Worm (Caenorhabditis elegans) whole organism, L4 larva: Measurements from ENCODE around the gene K02E7.4.
"Not testable (repeated sequence)": the region's sequence is repeated elsewhere in the genome, so short reads cannot be mapped to it uniquely, and the experiment has no call there.

ENCODE experiments used
- D1046.2 ChIP-seq: fragments of 200-800 bp; sonication (Bioruptor generic); IDR thresholded peaks from 2 replicates; pipeline ENCODE4 v1.3.6; 2022; ENCODE audit warnings: missing genetic modification characterization, missing compliant biosample characterization
- F10B5.3 ChIP-seq: sonication (generic microtip); optimal IDR thresholded peaks from 2 replicates; lab custom pipeline; 2016; ENCODE audit warnings: mild to moderate bottlenecking, missing genetic modification characterization, missing compliant biosample characterization
- F37D6.2 ChIP-seq: sonication (generic microtip); optimal IDR thresholded peaks from 2 replicates; lab custom pipeline; 2016; ENCODE audit warnings: mild to moderate bottlenecking, missing genetic modification characterization, missing compliant biosample characterization
- F44E2.7 ChIP-seq: fragments of 200-800 bp; sonication (Bioruptor generic); IDR thresholded peaks from 2 replicates; pipeline ENCODE4 v2.1.2; 2022; ENCODE audit warnings: missing genetic modification characterization, missing compliant biosample characterization
- Y75B8A.6 ChIP-seq: fragments of 200-800 bp; sonication (Bioruptor generic); IDR thresholded peaks from 2 replicates; pipeline ENCODE4 v1.3.6; 2022; ENCODE audit warnings: missing genetic modification reagents, missing genetic modification characterization, missing compliant biosample characterization
- aly-2 ChIP-seq: sonication (generic microtip); optimal IDR thresholded peaks from 2 replicates; lab custom pipeline; 2018; ENCODE audit warnings: missing biosample characterization, missing genetic modification characterization
- arid-1 ChIP-seq: fragments of 200-800 bp; sonication (Bioruptor generic); conservative IDR thresholded peaks from 2 replicates; pipeline ENCODE4 v1.3.6; 2022; ENCODE audit warnings: missing genetic modification reagents, missing genetic modification characterization, missing compliant biosample characterization
- attf-4 ChIP-seq: sonication (generic microtip); optimal IDR thresholded peaks from 3 replicates; lab custom pipeline; 2017; ENCODE audit warnings: missing biosample characterization, missing genetic modification characterization
- daf-19 ChIP-seq: fragments of 200-800 bp; sonication (Bioruptor generic); conservative IDR thresholded peaks from 2 replicates; pipeline ENCODE4 v1.3.6; 2022; ENCODE audit warnings: missing genetic modification characterization, missing compliant biosample characterization
- dmd-9 ChIP-seq: fragments of 200-800 bp; sonication (Bioruptor generic); IDR thresholded peaks from 2 replicates; pipeline ENCODE4 v1.3.6; 2022; ENCODE audit warnings: missing genetic modification reagents, missing genetic modification characterization, missing compliant biosample characterization
- dpl-1 ChIP-seq: fragments of 150-350 bp; optimal IDR thresholded peaks from 2 replicates; lab custom pipeline; 2014; ENCODE audit warnings: missing biosample characterization, missing genetic modification reagents, missing genetic modification characterization
- dve-1 ChIP-seq: sonication (generic microtip); optimal IDR thresholded peaks from 2 replicates; lab custom pipeline; 2017; ENCODE audit warnings: antibody characterized with exemption, mild to moderate bottlenecking, missing genetic modification characterization, missing compliant biosample characterization; ENCODE audit not compliant: insufficient read depth
- egl-27 ChIP-seq: sonication (generic microtip); optimal IDR thresholded peaks from 3 replicates; lab custom pipeline; 2017; ENCODE audit warnings: missing biosample characterization, missing genetic modification reagents, missing genetic modification characterization
- fkh-10 ChIP-seq: fragments of 150-350 bp; optimal IDR thresholded peaks from 2 replicates; lab custom pipeline; 2014; ENCODE audit warnings: missing biosample characterization, missing genetic modification reagents, missing genetic modification characterization
- gei-8 ChIP-seq: fragments of 200-800 bp; sonication (Bioruptor generic); optimal IDR thresholded peaks from 2 replicates; lab custom pipeline; 2018; ENCODE audit warnings: mild to moderate bottlenecking, missing genetic modification characterization, missing compliant biosample characterization
- hmg-1.1 ChIP-seq: fragments of 200-800 bp; sonication (Bioruptor generic); IDR thresholded peaks from 2 replicates; pipeline ENCODE4 v1.3.6; 2022; ENCODE audit warnings: missing genetic modification reagents, missing genetic modification characterization, missing compliant biosample characterization
- lin-29 ChIP-seq: fragments of 200-800 bp; sonication (Bioruptor generic); IDR thresholded peaks from 2 replicates; pipeline ENCODE4 v1.3.6; 2022; ENCODE audit warnings: missing genetic modification reagents, missing genetic modification characterization, missing compliant biosample characterization
- lin-38 ChIP-seq: fragments of 200-800 bp; sonication (Bioruptor generic); IDR thresholded peaks from 2 replicates; pipeline ENCODE4 v1.3.6; 2022; ENCODE audit warnings: missing genetic modification reagents, missing genetic modification characterization, missing compliant biosample characterization
- lin-39 ChIP-seq: fragments of 150-350 bp; optimal IDR thresholded peaks from 2 replicates; lab custom pipeline; 2014; ENCODE audit warnings: missing biosample characterization, missing genetic modification reagents, missing genetic modification characterization
- lsy-2 ChIP-seq, 2 experiments: fragments of 150-350 bp in 1 of 2; sonication (generic microtip) in 1 of 2; optimal IDR thresholded peaks; 2 replicates each; lab custom pipeline; 2014 to 2017; ENCODE audit warnings: missing biosample characterization in 2 of 2, missing genetic modification characterization in 2 of 2
- madf-9 ChIP-seq: fragments of 200-800 bp; sonication (Bioruptor generic); conservative IDR thresholded peaks from 2 replicates; pipeline ENCODE4 v1.3.6; 2022; ENCODE audit warnings: missing genetic modification reagents, missing genetic modification characterization, missing compliant biosample characterization
- nhr-11 ChIP-seq: fragments of 150-350 bp; optimal IDR thresholded peaks from 2 replicates; lab custom pipeline; 2014; ENCODE audit warnings: missing biosample characterization, missing genetic modification characterization
- nhr-28 ChIP-seq: fragments of 150-350 bp; optimal IDR thresholded peaks from 2 replicates; lab custom pipeline; 2014; ENCODE audit warnings: missing biosample characterization, missing genetic modification characterization
- nhr-41 ChIP-seq: fragments of 200-800 bp; sonication (Bioruptor generic); IDR thresholded peaks from 2 replicates; pipeline ENCODE4 v1.3.6; 2022; ENCODE audit warnings: missing genetic modification reagents, missing genetic modification characterization, missing compliant biosample characterization
- nhr-48 ChIP-seq: sonication (generic microtip); optimal IDR thresholded peaks from 2 replicates; lab custom pipeline; 2016; ENCODE audit warnings: mild to moderate bottlenecking, missing genetic modification characterization, missing compliant biosample characterization
- nhr-77 ChIP-seq: fragments of 150-350 bp; optimal IDR thresholded peaks from 2 replicates; lab custom pipeline; 2014; ENCODE audit warnings: missing biosample characterization, missing genetic modification characterization
- php-3 ChIP-seq: fragments of 200-800 bp; sonication (Bioruptor generic); IDR thresholded peaks from 2 replicates; pipeline ENCODE4 v1.3.6; 2022; ENCODE audit warnings: missing genetic modification reagents, missing genetic modification characterization, missing compliant biosample characterization
- rbr-2 ChIP-seq: sonication (generic microtip); optimal IDR thresholded peaks from 2 replicates; lab custom pipeline; 2016; ENCODE audit warnings: missing genotype, missing genetic modification characterization, missing compliant biosample characterization
- saeg-2 ChIP-seq: fragments of 200-800 bp; sonication (Bioruptor generic); IDR thresholded peaks from 2 replicates; pipeline ENCODE4 v1.3.6; 2022; ENCODE audit warnings: missing genetic modification reagents, missing genetic modification characterization, missing compliant biosample characterization
- set-16 ChIP-seq: fragments of 200-800 bp; sonication (Bioruptor generic); IDR thresholded peaks from 2 replicates; pipeline ENCODE4 v1.3.6; 2022; ENCODE audit warnings: missing genetic modification reagents, missing genetic modification characterization, missing compliant biosample characterization
- snpc-4 ChIP-seq: fragments of 150-350 bp; optimal IDR thresholded peaks from 2 replicates; lab custom pipeline; 2014; ENCODE audit warnings: missing biosample characterization, missing genetic modification characterization
- unc-62 ChIP-seq, 3 experiments: fragments of 150-350 bp in 1 of 3; sonication (generic microtip); optimal IDR thresholded peaks in 2 of 3; peaks in 1 of 3; 1 replicate in 1 of 3; 2 replicates in 2 of 3; lab custom pipeline; 2014 to 2017; ENCODE audit warnings: missing biosample characterization in 3 of 3, missing genetic modification characterization in 3 of 3, missing genetic modification reagents in 3 of 3, missing genotype in 1 of 3
- vab-7 ChIP-seq: fragments of 200-800 bp; sonication (Bioruptor generic); IDR thresholded peaks from 2 replicates; pipeline ENCODE4 v1.3.6; 2022; ENCODE audit warnings: missing genetic modification reagents, missing genetic modification characterization, missing compliant biosample characterization

The K02E7.4 gene

ce11 chrII:1042227-1042626 lies 30.0 kb upstream of the K02E7.4 start, which contains the start of gene fbxb-41:
Gene fbxb-41, minus strand, starts transcription at chrII:1042327.
- no peak for TF ChIP-seq nhr-11 (tag; lab: Kevin White, UChicago)
- TF ChIP-seq unc-62 (GFP tag; optimal IDR thresholded peaks at IDR 0.05 in 1 of 2; lab: Kevin White, UChicago), result peak in 1 of 2 experiments; percentile 35
- TF ChIP-seq unc-62 (tag; optimal IDR thresholded peaks at IDR 0.05; lab: Kevin White, UChicago), result no peak

- TF ChIP-seq snpc-4 (tag; lab: Kevin White, UChicago); saeg-2 (GFP tag; lab: Robert Waterston, UW); nhr-77 (tag; lab: Kevin White, UChicago): not testable (repeated sequence)
Measured at ce11 chrII:1043932-1044331, 28.3 kb upstream of the K02E7.4 start, which contains the start of gene fbxb-45. Gene fbxb-45, minus strand, starts transcription at chrII:1044032.

DNA sequence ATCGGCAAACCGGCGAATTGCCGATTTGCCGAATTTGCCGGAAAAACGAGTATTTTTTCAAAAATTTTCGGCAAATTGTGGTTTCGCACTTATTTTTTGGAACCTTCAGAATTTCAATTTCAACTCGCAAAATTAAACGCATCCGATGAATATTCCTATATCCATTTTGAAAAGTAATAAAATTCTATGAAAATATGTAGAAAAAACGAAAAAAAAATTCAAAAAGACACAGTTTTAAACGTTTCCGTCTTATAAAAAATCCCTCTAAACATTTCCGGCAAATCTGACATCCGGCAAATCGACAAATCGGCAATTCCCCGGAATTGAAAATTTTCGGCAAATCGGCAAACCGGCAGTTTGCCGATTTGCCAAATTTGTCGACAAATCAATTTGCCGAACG lies 26.5 kb upstream of the K02E7.4 start, which contains the start of gene str-148:
Gene str-148 (plus strand): TSS at position 301 of the 400 bp plus-strand sequence.
- TF ChIP-seq gei-8 (no peak), nhr-28 (tag; lab: Kevin White, UChicago) (no peak), fkh-10 (GFP tag; lab: Kevin White, UChicago) (no peak), madf-9 (GFP tag; lab: Robert Waterston, UW) (no peak), hmg-1.1 (GFP tag; lab: Robert Waterston, UW) (no peak), dve-1 (tag; lab: Kevin White, UChicago) (no peak), set-16 (GFP tag; lab: Robert Waterston, UW) (no peak), dmd-9 (GFP tag; lab: Robert Waterston, UW) (no peak), php-3 (no peak), rbr-2 (tag; lab: Kevin White, UChicago) (no peak), lsy-2 (tag; optimal IDR thresholded peaks at IDR 0.05; lab: Kevin White, UChicago) (no peak), lin-39 (tag; lab: Kevin White, UChicago) (no peak), dpl-1 (GFP tag; lab: Kevin White, UChicago) (no peak), lin-29 (GFP tag; lab: Robert Waterston, UW) (no peak), F37D6.2 (tag; lab: Kevin White, UChicago) (no peak)

DNA sequence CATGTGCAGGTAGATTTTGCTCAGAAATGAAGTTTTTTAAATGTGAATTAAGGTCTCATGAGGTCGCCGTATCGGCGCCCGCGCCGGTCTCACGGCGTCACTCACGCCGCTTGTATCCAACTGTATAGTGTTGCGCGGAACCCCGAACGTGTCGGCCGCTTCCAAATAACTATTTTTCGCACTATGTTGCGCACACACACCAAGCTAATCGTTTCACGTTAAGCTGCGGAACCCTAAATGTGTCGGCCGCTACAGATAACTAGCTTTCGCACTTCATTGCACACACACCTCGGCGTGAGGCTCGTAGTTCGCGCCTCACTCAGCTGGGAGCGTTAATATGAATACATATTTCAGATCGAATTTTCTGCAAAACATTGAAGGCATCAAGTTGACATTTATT lies 25.3 kb upstream of the K02E7.4 start:
- TF ChIP-seq lin-38 (GFP tag; lab: Robert Waterston, UW), result no peak
- TF ChIP-seq nhr-41, result no peak
- TF ChIP-seq egl-27 (tag; lab: Kevin White, UChicago), result no peak
- no peak for TF ChIP-seq lin-39 (tag; lab: Kevin White, UChicago)
- no peak for TF ChIP-seq arid-1
- no peak for TF ChIP-seq daf-19
- TF ChIP-seq attf-4 (tag; lab: Kevin White, UChicago), result no peak
- TF ChIP-seq vab-7 (GFP tag; lab: Robert Waterston, UW), result no peak
- no peak for TF ChIP-seq nhr-77 (tag; lab: Kevin White, UChicago)
- TF ChIP-seq D1046.2 (GFP tag; lab: Robert Waterston, UW), result 0 out of 2 replicates have a peak, but pooled peaks have one; percentile 27
- peak in 1 of 2 experiments; percentile 85 for TF ChIP-seq unc-62 (GFP tag; optimal IDR thresholded peaks at IDR 0.05 in 1 of 2; lab: Kevin White, UChicago)
- TF ChIP-seq unc-62 (tag; optimal IDR thresholded peaks at IDR 0.05; lab: Kevin White, UChicago), result no peak
- TF ChIP-seq F10B5.3 (tag; lab: Kevin White, UChicago), result no peak
- TF ChIP-seq saeg-2 (GFP tag; lab: Robert Waterston, UW), result no peak
- no peak for TF ChIP-seq Y75B8A.6 (GFP tag; lab: Robert Waterston, UW)
- TF ChIP-seq aly-2 (tag; lab: Kevin White, UChicago), result no peak
- no peak for TF ChIP-seq nhr-48 (tag; lab: Kevin White, UChicago)

- TF ChIP-seq F44E2.7 (0 out of 2 replicates have a peak, but pooled peaks have one; percentile 37), gei-8 (no peak)
Measured at ce11 chrII:1049849-1050248, 22.4 kb upstream of the K02E7.4 start, which contains the start of gene fbxb-40. Gene fbxb-40, minus strand, starts transcription at chrII:1049949.
